Worm (Caenorhabditis elegans) whole organism, L1 larva: ENCODE measurements around the gene F27B3.6.

Source experiments
- aly-2 ChIP-seq: fragments of 150-350 bp; optimal IDR thresholded peaks from 2 replicates; lab custom pipeline; 2014; ENCODE audit warnings: missing biosample characterization, missing genetic modification characterization
- lin-14 ChIP-seq: fragments of 200-800 bp; sonication (Bioruptor generic); optimal IDR thresholded peaks from 2 replicates; lab custom pipeline; 2018; ENCODE audit warnings: mild to moderate bottlenecking, missing genetic modification characterization, moderate library complexity, missing compliant biosample characterization
- ztf-11 ChIP-seq, 2 experiments: sonication (generic microtip); optimal IDR thresholded peaks; 2 replicates each; lab custom pipeline; 2016 to 2017; ENCODE audit warnings: missing genetic modification characterization in 2 of 2, missing biosample characterization in 1 of 2, missing compliant biosample characterization in 1 of 2

- TF ChIP-seq aly-2 (tag; lab: Kevin White, UChicago) (no peak), lin-14 (GFP tag; lab: Kevin White, UChicago) (no peak), ztf-11 (tag; optimal IDR thresholded peaks at IDR 0.05; lab: Kevin White, UChicago) (no peak)
Measured at ce11 chrIII:6610522-6610921, 32.1 kb upstream of the F27B3.6 start, which contains the start of gene srh-40.
